Fruit fly (Drosophila melanogaster): ENCODE measurements around the gene CG7582.

The CG7582 gene

DNA sequence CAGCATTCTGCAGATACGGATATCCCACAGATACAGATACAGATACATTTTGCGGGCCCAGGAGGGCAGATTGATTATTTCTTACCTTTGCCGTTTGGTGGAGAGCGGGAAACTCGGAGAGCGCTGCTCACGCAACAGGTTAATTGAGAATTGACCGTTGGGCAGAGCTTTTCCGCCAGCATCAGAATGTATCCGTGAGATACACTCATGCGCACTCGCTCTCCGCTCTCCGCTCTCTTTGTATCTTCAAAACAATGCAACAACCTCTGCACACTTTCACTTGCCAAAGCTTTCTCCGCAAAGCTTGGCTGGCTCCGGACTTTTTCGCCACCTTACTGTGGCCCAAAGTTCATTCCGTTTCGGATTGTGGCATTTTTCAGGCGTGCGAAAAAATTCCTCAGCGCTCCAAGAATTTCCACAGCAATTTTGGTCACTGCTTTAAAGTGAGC is at the start of gene CG7582, which contains the start of gene Gycalpha99B:
TSS of gene CG7582 (minus strand) at position 127 of the 449 bp plus-strand sequence.
TSS of gene Gycalpha99B (plus strand) at position 352 of the 449 bp plus-strand sequence.
- no peak for TF ChIP-seq h (optimal IDR thresholded peaks at IDR 0.05)
- no peak for TF ChIP-seq psq (optimal IDR thresholded peaks at IDR 0.05)
- TF ChIP-seq insv (optimal IDR thresholded peaks at IDR 0.05), result no peak
- no peak for TF ChIP-seq Myc (optimal IDR thresholded peaks at IDR 0.05)
- no peak for TF ChIP-seq Sin3A (optimal IDR thresholded peaks at IDR 0.05)
- no peak for TF ChIP-seq ttk (optimal IDR thresholded peaks at IDR 0.05)

DNA sequence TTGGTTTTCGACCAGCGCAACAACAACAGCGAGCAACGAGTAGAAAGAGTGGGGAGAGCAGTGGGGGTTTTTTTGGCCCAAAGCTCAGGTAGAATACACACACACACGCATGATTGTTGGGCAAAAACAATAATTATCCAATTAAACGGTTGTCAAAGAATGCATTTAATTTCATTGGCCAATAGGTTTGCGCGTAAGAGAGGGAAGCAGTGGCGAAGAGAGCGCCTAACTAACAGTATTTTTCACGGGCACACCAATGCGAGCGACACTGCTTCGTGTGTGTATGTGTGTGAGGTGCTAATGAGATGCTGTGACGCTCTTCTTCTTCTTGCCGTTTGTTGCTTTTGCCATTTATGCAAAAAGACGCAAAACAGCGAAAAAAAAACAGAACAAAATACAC is 44.2 kb upstream of the CG7582 start:
- no peak for TF ChIP-seq psq (optimal IDR thresholded peaks at IDR 0.05)
- TF ChIP-seq Sin3A (optimal IDR thresholded peaks at IDR 0.05), result no peak

DNA sequence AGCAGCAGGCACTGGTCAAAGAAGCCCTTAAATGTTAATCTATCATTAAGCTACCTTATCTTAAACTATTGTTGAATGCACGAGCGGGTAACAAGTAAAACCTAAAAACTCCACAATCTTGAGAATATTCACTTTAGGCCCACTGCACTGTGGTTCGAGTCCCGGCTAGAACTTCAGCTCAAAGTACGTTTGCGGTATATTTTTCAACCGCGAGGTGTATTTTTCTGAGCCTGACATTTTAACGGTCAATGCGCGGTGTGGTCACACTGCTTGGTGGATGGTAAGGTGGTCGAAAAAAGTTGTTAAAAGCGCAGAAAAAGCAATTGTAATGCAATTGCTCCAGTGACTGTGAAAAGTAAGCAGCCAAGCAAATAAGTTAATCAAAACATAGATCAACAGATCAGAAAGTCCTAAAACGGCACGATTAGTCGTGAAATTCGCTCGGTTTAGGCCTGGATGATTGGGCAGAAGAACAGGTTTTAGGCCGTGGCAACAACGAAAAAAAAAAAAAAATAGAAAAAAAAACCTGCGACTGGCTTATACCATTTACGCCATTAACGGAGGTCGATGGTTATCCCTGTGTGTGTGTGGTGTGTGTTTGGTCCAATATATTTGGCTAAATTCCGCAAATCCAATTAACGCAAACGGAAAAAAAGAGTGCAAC is 43.6 kb upstream of the CG7582 start, which contains the start of gene Kul:
TSS of gene Kul (plus strand) at position 254 of the 664 bp plus-strand sequence.
- TF ChIP-seq ttk (optimal IDR thresholded peaks at IDR 0.05) (no peak), Sin3A (optimal IDR thresholded peaks at IDR 0.05) (no peak), insv (optimal IDR thresholded peaks at IDR 0.05) (no peak), psq (optimal IDR thresholded peaks at IDR 0.05) (no peak), h (optimal IDR thresholded peaks at IDR 0.05) (no peak), Myc (optimal IDR thresholded peaks at IDR 0.05) (no peak)

DNA sequence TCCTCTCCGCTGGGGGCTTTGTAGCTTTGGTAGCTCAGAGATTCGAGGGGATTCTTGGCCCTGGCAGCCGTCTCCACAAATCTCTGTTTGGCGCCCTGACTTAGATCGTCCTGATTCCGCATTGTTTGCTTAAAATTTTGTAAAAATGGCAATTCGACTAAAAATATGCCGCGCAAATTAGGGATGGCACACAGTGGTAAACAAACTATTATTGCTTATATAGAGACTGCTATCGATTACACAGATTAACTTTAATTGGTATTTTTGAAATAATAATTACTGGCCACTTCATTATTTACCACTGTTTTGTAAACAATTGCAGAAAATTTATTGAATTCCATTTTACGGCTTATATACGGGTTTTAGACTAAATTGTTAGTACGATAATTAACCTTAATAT is 42.7 kb upstream of the CG7582 start, which contains the start of the genes Naa40 and CG18731:
TSS of gene Naa40 (minus strand) at position 206 of the 400 bp plus-strand sequence.
TSS of gene CG18731 (plus strand) at position 283 of the 400 bp plus-strand sequence.
- no peak for TF ChIP-seq h (optimal IDR thresholded peaks at IDR 0.05)
- no peak for TF ChIP-seq ttk (optimal IDR thresholded peaks at IDR 0.05)
- no peak for TF ChIP-seq Sin3A (optimal IDR thresholded peaks at IDR 0.05)
- TF ChIP-seq Myc (optimal IDR thresholded peaks at IDR 0.05), result no peak
- no peak for TF ChIP-seq psq (optimal IDR thresholded peaks at IDR 0.05)
- TF ChIP-seq insv (optimal IDR thresholded peaks at IDR 0.05), result no peak

DNA sequence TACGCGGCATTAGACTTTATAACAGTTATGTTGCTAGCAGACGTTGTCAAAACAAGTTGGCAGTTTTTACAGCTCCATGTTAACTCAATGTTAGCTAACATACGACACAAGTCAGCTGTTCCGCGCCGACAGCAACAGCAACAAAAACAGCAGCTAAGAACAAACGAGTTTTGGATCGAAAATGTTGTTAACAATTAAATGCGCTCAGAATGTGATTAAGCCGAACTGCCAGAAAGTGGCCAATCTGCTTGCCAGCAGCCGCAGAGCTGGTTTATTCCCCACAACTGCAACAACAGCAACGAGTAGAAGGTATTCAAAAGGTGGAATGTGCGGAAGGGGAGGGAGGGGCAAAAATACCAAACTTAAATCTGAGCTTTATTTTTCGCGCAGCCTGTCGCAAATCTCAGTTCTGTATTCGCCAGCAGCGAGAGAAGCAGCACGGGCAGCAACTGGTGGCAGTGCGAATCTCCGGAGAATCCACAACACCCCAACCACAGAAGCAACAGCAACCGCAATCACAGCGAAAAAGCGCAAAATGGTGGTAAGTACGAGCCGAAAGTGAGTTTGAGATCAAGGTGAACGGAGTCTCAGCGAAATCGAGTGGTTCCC is 41.1 kb upstream of the CG7582 start, which contains the start of gene Pcd:
TSS of gene Pcd (plus strand) at position 116 of the 609 bp plus-strand sequence.
- TF ChIP-seq psq (optimal IDR thresholded peaks at IDR 0.05) (no peak), Sin3A (optimal IDR thresholded peaks at IDR 0.05) (no peak), insv (optimal IDR thresholded peaks at IDR 0.05) (no peak), Myc (optimal IDR thresholded peaks at IDR 0.05) (no peak), h (optimal IDR thresholded peaks at IDR 0.05) (no peak), ttk (optimal IDR thresholded peaks at IDR 0.05) (no peak)

DNA sequence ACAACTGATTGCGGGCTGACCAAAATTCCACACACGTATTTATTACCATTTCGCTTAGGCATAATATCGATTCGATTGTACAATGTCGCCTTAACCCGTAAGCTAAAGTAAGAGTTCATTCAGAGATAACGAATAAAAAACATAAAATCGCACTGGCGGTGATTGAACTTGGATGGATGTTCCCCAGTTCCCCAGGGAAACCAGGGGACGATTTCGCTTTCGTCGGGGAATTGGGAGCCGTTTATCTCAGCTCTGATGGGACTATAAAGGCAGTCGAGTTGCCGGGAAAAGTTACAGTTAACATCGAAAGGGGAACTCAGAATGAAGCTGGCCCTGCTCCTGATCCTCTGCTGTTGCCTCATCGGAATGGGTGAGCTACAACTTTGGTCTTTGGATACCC is 40.2 kb upstream of the CG7582 start, which contains the start of gene CG34296:
TSS of gene CG34296 (plus strand) at position 301 of the 400 bp plus-strand sequence.
- no peak for TF ChIP-seq ttk (optimal IDR thresholded peaks at IDR 0.05)
- TF ChIP-seq Myc (optimal IDR thresholded peaks at IDR 0.05), result no peak
- no peak for TF ChIP-seq psq (optimal IDR thresholded peaks at IDR 0.05)
- no peak for TF ChIP-seq insv (optimal IDR thresholded peaks at IDR 0.05)
- TF ChIP-seq Sin3A (optimal IDR thresholded peaks at IDR 0.05), result no peak
- no peak for TF ChIP-seq h (optimal IDR thresholded peaks at IDR 0.05)

DNA sequence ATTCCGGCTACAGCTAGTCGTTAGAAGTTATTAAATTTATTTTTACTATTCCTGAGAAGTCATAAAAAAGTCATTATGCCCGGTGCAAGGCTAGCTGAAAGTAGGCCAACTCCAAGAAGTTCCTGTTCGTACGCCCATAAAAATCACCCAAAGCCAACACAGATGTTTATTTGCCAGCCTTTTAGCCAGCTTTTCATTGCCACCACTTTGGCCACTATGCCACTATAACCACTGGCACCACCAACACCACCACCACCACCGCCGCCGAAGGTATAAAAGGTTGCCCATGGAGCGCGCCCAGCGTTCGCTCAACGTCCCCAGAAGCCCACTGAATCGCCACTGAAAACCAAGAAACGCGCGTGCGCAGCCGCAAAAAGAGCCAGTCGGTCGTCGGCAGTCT is 36.3 kb upstream of the CG7582 start, which contains the start of gene CG15506:
TSS of gene CG15506 (plus strand) at position 301 of the 400 bp plus-strand sequence.
- TF ChIP-seq Sin3A (optimal IDR thresholded peaks at IDR 0.05) (no peak), Myc (optimal IDR thresholded peaks at IDR 0.05) (no peak), ttk (optimal IDR thresholded peaks at IDR 0.05) (no peak), h (optimal IDR thresholded peaks at IDR 0.05) (no peak), insv (optimal IDR thresholded peaks at IDR 0.05) (no peak), psq (optimal IDR thresholded peaks at IDR 0.05) (no peak)

DNA sequence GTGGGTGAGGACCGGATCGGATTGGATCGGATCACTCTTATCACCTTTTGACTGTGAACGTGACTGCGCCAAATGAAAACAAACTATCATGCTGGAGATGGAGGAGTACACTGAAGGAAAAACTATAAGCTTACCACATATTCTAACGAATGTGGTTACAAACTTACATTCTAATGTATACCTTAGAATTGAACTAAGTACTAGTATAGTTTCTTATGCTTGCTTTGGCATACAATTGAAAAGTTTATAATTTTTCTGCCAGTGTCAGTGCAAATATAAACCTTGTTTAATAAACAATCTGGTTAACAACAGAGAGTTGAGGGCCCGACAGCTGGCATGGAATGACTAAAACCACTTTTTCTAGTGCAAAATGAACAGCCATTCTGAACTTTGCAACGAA is 35.4 kb upstream of the CG7582 start:
- TF ChIP-seq ttk (optimal IDR thresholded peaks at IDR 0.05) (no peak), insv (optimal IDR thresholded peaks at IDR 0.05) (no peak), h (optimal IDR thresholded peaks at IDR 0.05) (no peak), Sin3A (optimal IDR thresholded peaks at IDR 0.05) (no peak), Myc (optimal IDR thresholded peaks at IDR 0.05) (no peak), psq (optimal IDR thresholded peaks at IDR 0.05) (no peak)

DNA sequence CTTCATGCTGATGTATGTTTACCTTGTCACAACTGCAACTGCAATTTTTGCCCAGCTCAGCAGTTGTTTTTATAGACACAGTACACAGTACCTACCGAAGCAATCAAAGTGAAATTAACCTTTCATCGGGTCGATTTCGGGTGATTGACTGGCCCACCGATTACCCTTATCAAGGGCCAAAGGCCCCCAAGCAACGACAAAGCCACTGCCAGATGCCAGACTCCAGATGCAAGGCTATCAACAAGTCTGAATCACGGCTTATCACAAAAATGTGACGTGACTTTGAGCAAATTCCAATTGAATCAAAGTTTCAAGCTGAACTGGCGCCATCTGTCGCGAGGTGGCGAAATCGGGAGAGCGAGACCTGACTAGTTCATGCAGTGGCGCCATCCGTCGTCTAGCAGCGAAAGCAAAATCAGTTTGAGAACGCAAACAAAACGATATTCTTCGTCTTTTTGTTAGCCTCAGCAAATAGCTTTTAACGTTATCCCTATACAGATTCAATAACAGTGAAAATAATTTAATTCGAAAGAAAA is 34.8 kb upstream of the CG7582 start, which contains the start of gene Obp99b:
TSS of gene Obp99b (minus strand) at position 115 of the 536 bp plus-strand sequence.
- TF ChIP-seq psq (optimal IDR thresholded peaks at IDR 0.05), result no peak
- peak; percentile 99 for TF ChIP-seq h (optimal IDR thresholded peaks at IDR 0.05)

DNA sequence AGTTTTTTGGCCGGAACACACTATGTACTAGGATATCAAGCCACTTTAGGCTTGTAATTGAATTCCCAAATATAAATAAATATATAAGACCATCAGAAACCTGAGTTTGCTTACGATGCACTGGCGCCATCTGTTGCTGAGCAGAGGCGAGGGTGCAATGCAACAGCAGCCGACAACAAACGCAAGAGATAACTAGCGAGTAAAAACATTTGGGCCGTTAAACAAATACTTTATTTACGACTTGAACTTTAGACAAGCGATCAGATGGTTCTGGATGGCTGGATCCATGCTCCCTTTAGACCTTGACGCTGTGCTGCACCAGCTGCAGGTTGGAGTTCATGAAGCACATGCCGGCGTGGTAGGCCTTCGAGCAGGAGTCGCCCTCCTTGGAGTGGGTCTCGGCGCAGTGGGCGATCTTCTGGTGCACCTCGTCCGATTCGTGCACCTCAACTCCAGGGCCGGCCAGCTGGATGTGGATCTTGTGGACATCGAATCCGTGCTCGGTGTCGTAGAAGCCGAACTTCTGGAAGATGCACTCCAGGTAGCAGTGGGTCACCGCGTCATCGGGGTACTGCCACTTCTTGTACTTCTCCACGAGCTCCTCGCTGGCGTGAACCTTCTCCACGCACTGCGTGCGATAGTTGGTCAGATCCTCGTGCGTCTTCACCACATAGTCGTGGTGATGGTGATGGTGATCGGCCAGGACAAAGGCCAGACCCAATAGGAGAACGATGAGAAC is 34.1 kb upstream of the CG7582 start:
- TF ChIP-seq insv (optimal IDR thresholded peaks at IDR 0.05), result no peak
- TF ChIP-seq Myc (optimal IDR thresholded peaks at IDR 0.05), result no peak
- no peak for TF ChIP-seq Sin3A (optimal IDR thresholded peaks at IDR 0.05)
- no peak for TF ChIP-seq h (optimal IDR thresholded peaks at IDR 0.05)
- no peak for TF ChIP-seq ttk (optimal IDR thresholded peaks at IDR 0.05)
- TF ChIP-seq psq (optimal IDR thresholded peaks at IDR 0.05), result no peak

DNA sequence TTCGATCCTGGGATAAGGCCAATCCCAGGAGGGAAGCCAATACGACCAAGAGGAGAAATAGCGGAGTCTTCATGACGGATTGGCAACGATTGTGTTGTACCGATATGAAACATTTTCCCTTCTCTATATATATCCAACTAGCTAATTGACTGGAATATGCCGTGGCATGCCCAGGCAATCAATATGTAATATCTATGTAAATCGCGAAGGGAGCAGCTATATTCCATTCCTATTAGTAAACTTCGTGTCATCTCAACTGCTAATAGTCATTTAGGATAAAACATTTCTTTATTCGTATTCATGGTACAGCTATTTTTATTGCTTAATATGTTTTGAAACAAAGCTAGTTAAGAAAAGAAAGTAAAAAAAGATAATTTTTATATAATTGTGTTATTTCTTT is 33.2 kb upstream of the CG7582 start, which contains the start of gene Dup99B:
TSS of gene Dup99B (minus strand) at position 101 of the 400 bp plus-strand sequence.
- TF ChIP-seq insv (optimal IDR thresholded peaks at IDR 0.05) (no peak), Sin3A (optimal IDR thresholded peaks at IDR 0.05) (no peak), Myc (optimal IDR thresholded peaks at IDR 0.05) (no peak), ttk (optimal IDR thresholded peaks at IDR 0.05) (no peak), psq (optimal IDR thresholded peaks at IDR 0.05) (no peak), h (optimal IDR thresholded peaks at IDR 0.05) (no peak)
